Fruit fly (Drosophila melanogaster) whole organism, embryonic: ENCODE measurements around the gene CG13721.

Experiments used
- Abd-B ChIP-seq: fragments of 200-800 bp; sonication (Bioruptor generic); optimal IDR thresholded peaks from 2 replicates; lab custom pipeline; 2018; ENCODE audit warnings: missing biosample characterization, mild to moderate bottlenecking, missing genetic modification characterization, moderate library complexity
- Antp ChIP-seq: fragments of 200-800 bp; sonication (Bioruptor generic); optimal IDR thresholded peaks from 3 replicates; lab custom pipeline; 2016; ENCODE audit warnings: missing biosample characterization, missing genetic modification characterization
- CG10209 ChIP-seq: fragments of 200-800 bp; sonication (Bioruptor generic); optimal IDR thresholded peaks from 3 replicates; lab custom pipeline; 2017; ENCODE audit warnings: missing biosample characterization, mild to moderate bottlenecking, missing genetic modification characterization, missing genetic modification reagents
- CG10654 ChIP-seq: fragments of 200-800 bp; sonication (Bioruptor generic); optimal IDR thresholded peaks from 2 replicates; lab custom pipeline; 2016; ENCODE audit warnings: missing biosample characterization, missing genetic modification characterization
- CG10959 ChIP-seq: fragments of 200-800 bp; sonication (Bioruptor generic); IDR thresholded peaks from 2 replicates; pipeline ENCODE4 v1.3.6; 2022; ENCODE audit warnings: missing biosample characterization, missing genetic modification characterization
- CG11085 ChIP-seq: fragments of 200-800 bp; sonication (Bioruptor generic); IDR thresholded peaks from 2 replicates; pipeline ENCODE4 v1.3.6; 2022; ENCODE audit warnings: missing biosample characterization, missing genetic modification characterization
- CG11247 ChIP-seq: fragments of 200-800 bp; sonication (Bioruptor generic); IDR thresholded peaks from 2 replicates; pipeline ENCODE4 v1.3.6; 2022; ENCODE audit warnings: missing biosample characterization, missing genetic modification characterization
- CG11696 ChIP-seq: fragments of 200-800 bp; sonication (Bioruptor generic); IDR thresholded peaks from 2 replicates; pipeline ENCODE4 v1.3.6; 2022; ENCODE audit warnings: missing biosample characterization, missing genetic modification characterization
- CG12942 ChIP-seq: fragments of 200-800 bp; sonication (Bioruptor generic); optimal IDR thresholded peaks from 3 replicates; lab custom pipeline; 2016; ENCODE audit warnings: missing biosample characterization, missing genetic modification characterization
- CG17912 ChIP-seq: fragments of 200-800 bp; sonication (Bioruptor generic); optimal IDR thresholded peaks from 2 replicates; lab custom pipeline; 2018; ENCODE audit warnings: missing biosample characterization, mild to moderate bottlenecking, missing genetic modification characterization
- CG1792 ChIP-seq: fragments of 200-800 bp; sonication (Bioruptor generic); optimal IDR thresholded peaks from 2 replicates; lab custom pipeline; 2016; ENCODE audit warnings: missing biosample characterization, missing genetic modification characterization
- CG2202 ChIP-seq: fragments of 200-800 bp; sonication (Bioruptor generic); optimal IDR thresholded peaks from 2 replicates; lab custom pipeline; 2018; ENCODE audit warnings: missing biosample characterization, mild to moderate bottlenecking, missing genetic modification characterization
- CG2678 ChIP-seq: fragments of 200-800 bp; sonication (Bioruptor generic); optimal IDR thresholded peaks from 3 replicates; lab custom pipeline; 2019; ENCODE audit warnings: missing biosample characterization, mild to moderate bottlenecking, missing genetic modification characterization, moderate library complexity
- CG2875 ChIP-seq: fragments of 200-800 bp; sonication (Bioruptor generic); optimal IDR thresholded peaks from 2 replicates; lab custom pipeline; 2017; ENCODE audit warnings: missing biosample characterization, mild to moderate bottlenecking, missing genetic modification characterization, missing genetic modification reagents
- CG31388 ChIP-seq: fragments of 200-800 bp; sonication (Bioruptor generic); optimal IDR thresholded peaks from 2 replicates; lab custom pipeline; 2016; ENCODE audit warnings: missing biosample characterization, missing genetic modification characterization
- CG3163 ChIP-seq: fragments of 200-800 bp; sonication (Bioruptor generic); optimal IDR thresholded peaks from 3 replicates; lab custom pipeline; 2016; ENCODE audit warnings: missing biosample characterization, missing genetic modification characterization
- CG3407 ChIP-seq: fragments of 200-800 bp; sonication (Bioruptor generic); optimal IDR thresholded peaks from 2 replicates; lab custom pipeline; 2018; ENCODE audit warnings: missing biosample characterization, mild to moderate bottlenecking, missing genetic modification characterization
- CG3995 ChIP-seq: fragments of 200-800 bp; sonication (Bioruptor generic); optimal IDR thresholded peaks from 3 replicates; lab custom pipeline; 2016; ENCODE audit warnings: missing biosample characterization, missing genetic modification characterization
- CG6689 ChIP-seq: fragments of 200-800 bp; sonication (Bioruptor generic); IDR thresholded peaks from 2 replicates; pipeline ENCODE4 v1.3.6; 2022; ENCODE audit warnings: missing biosample characterization, missing genetic modification characterization
- CG6854 ChIP-seq: fragments of 200-800 bp; sonication (Bioruptor generic); optimal IDR thresholded peaks from 3 replicates; lab custom pipeline; 2017; ENCODE audit warnings: missing biosample characterization, mild to moderate bottlenecking, missing genetic modification characterization
- CG7556 ChIP-seq: fragments of 200-800 bp; sonication (Bioruptor generic); optimal IDR thresholded peaks from 2 replicates; lab custom pipeline; 2017; ENCODE audit warnings: missing biosample characterization, mild to moderate bottlenecking, missing genetic modification characterization
- Dek ChIP-seq: fragments of 200-800 bp; sonication (Bioruptor generic); optimal IDR thresholded peaks from 3 replicates; lab custom pipeline; 2019; ENCODE audit warnings: missing biosample characterization, mild to moderate bottlenecking, missing genetic modification characterization, moderate library complexity
- Ets65A ChIP-seq: fragments of 200-800 bp; sonication (Bioruptor generic); peaks from one replicate; lab custom pipeline; 2016; ENCODE audit warnings: missing biosample characterization, missing genetic modification characterization
- Gug ChIP-seq: fragments of 200-800 bp; sonication (Bioruptor generic); IDR thresholded peaks from 4 replicates; pipeline ENCODE4 v1.3.6; 2022; ENCODE audit warnings: missing biosample characterization, missing genetic modification characterization
- Hsf ChIP-seq: fragments of 200-800 bp; sonication (Bioruptor generic); optimal IDR thresholded peaks from 3 replicates; lab custom pipeline; 2016; ENCODE audit warnings: missing biosample characterization, missing genetic modification characterization
- Ravus ChIP-seq: fragments of 200-800 bp; sonication (Bioruptor generic); IDR thresholded peaks from 2 replicates; pipeline ENCODE4 v1.3.6; 2022; ENCODE audit warnings: missing biosample characterization, missing genetic modification characterization
- Sox102F ChIP-seq: fragments of 200-800 bp; sonication (Bioruptor generic); optimal IDR thresholded peaks from 2 replicates; lab custom pipeline; 2018; ENCODE audit warnings: missing biosample characterization, mild to moderate bottlenecking, missing genetic modification characterization, moderate library complexity
- Stat92E ChIP-seq, 3 experiments: fragments of >200 bp in 2 of 3; fragments of 200-800 bp in 1 of 3; sonication (Bioruptor generic) in 1 of 3; optimal IDR thresholded peaks; 2 replicates each; lab custom pipeline; 2017 to 2019; ENCODE audit warnings: missing biosample characterization in 3 of 3, missing genetic modification characterization in 3 of 3, mild to moderate bottlenecking in 1 of 3, moderate library complexity in 1 of 3
- ap ChIP-seq: fragments of 200-800 bp; sonication (Bioruptor generic); IDR thresholded peaks from 2 replicates; pipeline ENCODE4 v1.3.6; 2022; ENCODE audit warnings: missing biosample characterization, missing genetic modification characterization
- bab2 ChIP-seq: fragments of 200-800 bp; sonication (Bioruptor generic); optimal IDR thresholded peaks from 2 replicates; lab custom pipeline; 2016; ENCODE audit warnings: missing biosample characterization, missing genetic modification characterization
- btn ChIP-seq: fragments of 200-800 bp; sonication (Bioruptor generic); optimal IDR thresholded peaks from 2 replicates; lab custom pipeline; 2016; ENCODE audit warnings: missing biosample characterization, missing genetic modification characterization
- cas ChIP-seq: fragments of 200-800 bp; sonication (Bioruptor generic); IDR thresholded peaks from 2 replicates; pipeline ENCODE4 v1.3.6; 2022; ENCODE audit warnings: missing biosample characterization, missing genetic modification characterization
- disco-r ChIP-seq: fragments of 200-800 bp; sonication (Bioruptor generic); optimal IDR thresholded peaks from 2 replicates; lab custom pipeline; 2016; ENCODE audit warnings: missing biosample characterization, missing genetic modification characterization
- dm ChIP-seq: fragments of 200-800 bp; sonication (Bioruptor generic); optimal IDR thresholded peaks from 3 replicates; lab custom pipeline; 2016; ENCODE audit warnings: missing biosample characterization, missing genetic modification characterization
- eyg ChIP-seq: fragments of 200-800 bp; sonication (Bioruptor generic); optimal IDR thresholded peaks from 3 replicates; lab custom pipeline; 2016; ENCODE audit warnings: missing biosample characterization, missing genetic modification characterization
- gcm ChIP-seq: fragments of 200-800 bp; sonication (Bioruptor generic); optimal IDR thresholded peaks from 2 replicates; lab custom pipeline; 2019; ENCODE audit warnings: missing biosample characterization, mild to moderate bottlenecking, missing genetic modification characterization, moderate library complexity
- gfzf ChIP-seq: fragments of 200-800 bp; sonication (Bioruptor generic); optimal IDR thresholded peaks from 2 replicates; lab custom pipeline; 2016; ENCODE audit warnings: missing biosample characterization, mild to moderate bottlenecking, missing genetic modification characterization, moderate library complexity
- gsb-n ChIP-seq: fragments of 200-800 bp; sonication (Bioruptor generic); optimal IDR thresholded peaks from 3 replicates; lab custom pipeline; 2018; ENCODE audit warnings: missing biosample characterization, mild to moderate bottlenecking, missing genetic modification characterization
- ham ChIP-seq: fragments of 200-800 bp; sonication (Bioruptor generic); IDR thresholded peaks from 2 replicates; pipeline ENCODE4 v1.3.6; 2022; ENCODE audit warnings: missing biosample characterization, missing genetic modification characterization
- insv ChIP-seq, 2 experiments: fragments of 200-800 bp; sonication (Bioruptor generic); optimal IDR thresholded peaks; 3 replicates each; lab custom pipeline; 2016 to 2018; ENCODE audit warnings: missing biosample characterization in 2 of 2, missing genetic modification characterization in 2 of 2
- jumu ChIP-seq: fragments of 200-800 bp; sonication (Bioruptor generic); optimal IDR thresholded peaks from 3 replicates; lab custom pipeline; 2016; ENCODE audit warnings: missing biosample characterization, missing genetic modification characterization
- knrl ChIP-seq: fragments of 200-800 bp; sonication (Bioruptor generic); IDR thresholded peaks from 3 replicates; pipeline ENCODE4 v1.3.6; 2022; ENCODE audit warnings: missing biosample characterization, missing genetic modification characterization; ENCODE audit not compliant: partially characterized antibody
- lov ChIP-seq, 2 experiments: fragments of 200-800 bp in 1 of 2; fragments of >200 bp in 1 of 2; sonication (Bioruptor generic) in 1 of 2; IDR thresholded peaks in 1 of 2; optimal IDR thresholded peaks in 1 of 2; 2 replicates in 1 of 2; 3 replicates in 1 of 2; pipeline versions ENCODE4 v1.3.6 to Lab custom; 2017 to 2022; ENCODE audit warnings: missing biosample characterization in 1 of 2, missing genetic modification characterization in 1 of 2
- maf-S ChIP-seq: fragments of 200-800 bp; sonication (Bioruptor generic); optimal IDR thresholded peaks from 2 replicates; lab custom pipeline; 2016; ENCODE audit warnings: missing biosample characterization, missing genetic modification characterization
- rib ChIP-seq: fragments of 200-800 bp; sonication (Bioruptor generic); IDR thresholded peaks from 2 replicates; pipeline ENCODE4 v1.3.6; 2022; ENCODE audit warnings: missing biosample characterization, missing genetic modification characterization
- sisA ChIP-seq: fragments of 200-800 bp; sonication (Bioruptor generic); IDR thresholded peaks from 2 replicates; pipeline ENCODE4 v1.3.6; 2022; ENCODE audit warnings: missing biosample characterization, missing genetic modification characterization
- tna ChIP-seq: fragments of 200-800 bp; sonication (Bioruptor generic); IDR thresholded peaks from 2 replicates; pipeline ENCODE4 v1.3.6; 2022; ENCODE audit warnings: missing biosample characterization, missing genetic modification characterization; ENCODE audit not compliant: partially characterized antibody
- tx ChIP-seq: fragments of 200-800 bp; sonication (Bioruptor generic); optimal IDR thresholded peaks from 2 replicates; lab custom pipeline; 2016; ENCODE audit warnings: missing biosample characterization, missing genetic modification characterization
- wek ChIP-seq: fragments of 200-800 bp; sonication (Bioruptor generic); optimal IDR thresholded peaks from 3 replicates; lab custom pipeline; 2018; ENCODE audit warnings: missing biosample characterization, mild to moderate bottlenecking, missing genetic modification characterization, moderate library complexity
- zfh1 ChIP-seq: fragments of 200-800 bp; sonication (Bioruptor generic); IDR thresholded peaks from 3 replicates; pipeline ENCODE4 v1.3.6; 2022; ENCODE audit warnings: missing biosample characterization, missing genetic modification characterization

CG13721 gene

DNA sequence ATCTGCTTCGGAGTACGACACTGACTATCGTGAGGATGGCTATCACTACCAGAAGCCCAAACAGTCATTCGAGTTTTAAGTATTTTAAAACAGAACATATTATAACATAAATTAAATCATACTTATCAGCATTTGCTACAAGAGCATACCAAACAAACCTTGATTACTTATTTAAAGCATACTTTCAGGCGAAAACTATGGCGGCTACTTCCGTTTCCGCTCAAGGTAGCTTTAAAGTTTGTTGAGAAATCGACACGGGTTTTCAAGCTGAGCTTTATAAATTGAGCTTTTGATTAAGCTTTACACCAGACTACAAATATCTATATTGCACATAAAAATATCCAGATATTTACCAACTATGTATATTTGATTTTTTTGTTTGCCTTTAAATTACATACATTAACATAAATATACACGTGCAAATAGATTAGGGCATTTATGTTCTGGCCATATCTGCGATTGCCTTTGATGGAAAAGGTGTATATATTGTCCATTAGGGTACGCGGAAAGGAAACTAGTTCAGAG, 22.6 kb downstream of the CG13721 start (continued):
- TF ChIP-seq CG12942, result peak; percentile 58
- TF ChIP-seq tna (GFP tag; lab: Robert Waterston, UW), result no peak
- TF ChIP-seq bab2 (GFP tag; lab: Kevin White, UChicago), result peak; percentile 2
- TF ChIP-seq CG7556 (GFP tag; lab: Kevin White, UChicago), result peak; percentile 59
- no peak for TF ChIP-seq gfzf
- TF ChIP-seq Ets65A (GFP tag; lab: Kevin White, UChicago), result no peak
- peak; percentile 77 for TF ChIP-seq CG10209 (GFP tag; lab: Kevin White, UChicago)
- peak; percentile 12; the same call in 1 of the 2 replicates for TF ChIP-seq CG6689
- peak; percentile 74 for TF ChIP-seq zfh1 (GFP tag; lab: Robert Waterston, UW)
- TF ChIP-seq CG10959 (GFP tag; lab: Robert Waterston, UW), result no peak
- TF ChIP-seq CG1792, result no peak
- no peak; the same call in 1 of the 2 replicates for TF ChIP-seq rib
- peak; percentile 67 for TF ChIP-seq gsb-n (tag; lab: Kevin White, UChicago)
- TF ChIP-seq Ravus (GFP tag; lab: Robert Waterston, UW), result no peak
- TF ChIP-seq dm (GFP tag; lab: Kevin White, UChicago), result peak; percentile 52
- TF ChIP-seq disco-r (GFP tag; lab: Kevin White, UChicago), result peak; percentile 72
- peak; percentile 58 for TF ChIP-seq ap (GFP tag; lab: Robert Waterston, UW)
- no peak for TF ChIP-seq jumu
- TF ChIP-seq sisA (GFP tag; lab: Robert Waterston, UW), result no peak
- TF ChIP-seq CG17912 (GFP tag; lab: Kevin White, UChicago), result peak; percentile 98
- TF ChIP-seq CG3995 (GFP tag; lab: Kevin White, UChicago), result peak; percentile 50
- peak; percentile 95 for TF ChIP-seq CG6854
- peak; percentile 48 for TF ChIP-seq btn (GFP tag; lab: Kevin White, UChicago)
- no peak for TF ChIP-seq Stat92E (GFP tag; optimal IDR thresholded peaks at IDR 0.05; lab: Kevin White, UChicago)
- TF ChIP-seq Abd-B, result no peak
- TF ChIP-seq ham (GFP tag; lab: Robert Waterston, UW), result no peak
- no peak for TF ChIP-seq gcm (GFP tag; lab: Kevin White, UChicago)
- TF ChIP-seq Dek (tag; lab: Kevin White, UChicago), result peak; percentile 44
- TF ChIP-seq CG10654 (GFP tag; lab: Kevin White, UChicago), result peak; percentile 74
- no peak; the same call in 1 of the 2 replicates for TF ChIP-seq CG11085
- no peak for TF ChIP-seq tx (GFP tag; lab: Kevin White, UChicago)
- no peak for TF ChIP-seq cas (GFP tag; lab: Robert Waterston, UW)
- no peak for TF ChIP-seq lov (optimal IDR thresholded peaks at IDR 0.05; lab: Kevin White, UChicago)
- peak; percentile 90; the same call in 2 of the 3 replicates for TF ChIP-seq lov (GFP tag; IDR thresholded peaks at IDR 0.05; lab: Robert Waterston, UW)
- TF ChIP-seq CG2678 (tag; lab: Kevin White, UChicago), result peak; percentile 71
- no peak for TF ChIP-seq CG31388
- TF ChIP-seq wek, result peak; percentile 89
- TF ChIP-seq eyg (GFP tag; lab: Kevin White, UChicago), result peak; percentile 72
- peak in 1 of 2 experiments; percentile 74 for TF ChIP-seq insv (GFP tag; optimal IDR thresholded peaks at IDR 0.05; lab: Kevin White, UChicago)
- peak; percentile 78 for TF ChIP-seq CG2202 (tag; lab: Kevin White, UChicago)
- peak; percentile 87 for TF ChIP-seq CG2875 (GFP tag; lab: Kevin White, UChicago)
- TF ChIP-seq CG3407, result peak; percentile 78
- TF ChIP-seq Hsf, result peak; percentile 72
- TF ChIP-seq Antp, result no peak
- no peak for TF ChIP-seq maf-S (GFP tag; lab: Kevin White, UChicago)
- TF ChIP-seq CG11247 (GFP tag; lab: Robert Waterston, UW), result peak; percentile 62
- no peak for TF ChIP-seq knrl
- TF ChIP-seq CG11696, result peak; percentile 62
- peak; percentile 69 for TF ChIP-seq Sox102F
- TF ChIP-seq Gug (GFP tag; lab: Robert Waterston, UW), result no peak
- peak; percentile 24 for TF ChIP-seq CG3163 (GFP tag; lab: Kevin White, UChicago)
